Comparison of ENCODE assay signal across 5 worm cellular contexts in genomic region chrV:12875850-12876249, ce11.
TF ChIP-seq lines count a peak whose summit lies in the region.

No protein-coding gene starts in this region.

TF ChIP-seq in whole organism, L1 larva, 84 proteins besides CTCF, POLR2A, EP300 and RAD21:
- TF ChIP-seq nhr-84 (tag; optimal IDR thresholded peaks at IDR 0.05; lab: Kevin White, UChicago), result no peak
- no peak for TF ChIP-seq sox-4 (tag; optimal IDR thresholded peaks at IDR 0.05; lab: Kevin White, UChicago)
- TF ChIP-seq fkh-10 (GFP tag; optimal IDR thresholded peaks at IDR 0.05; lab: Kevin White, UChicago), result no peak
- TF ChIP-seq blmp-1 (tag; optimal IDR thresholded peaks at IDR 0.05; lab: Kevin White, UChicago), result peak; percentile 89
- peak; percentile 52 for TF ChIP-seq nhr-85 (tag; lab: Kevin White, UChicago)
- TF ChIP-seq C16A3.4 (tag; optimal IDR thresholded peaks at IDR 0.05; lab: Kevin White, UChicago), result no peak
- no peak for TF ChIP-seq nhr-237 (tag; optimal IDR thresholded peaks at IDR 0.05; lab: Kevin White, UChicago)
- TF ChIP-seq nhr-20 (tag; optimal IDR thresholded peaks at IDR 0.05; lab: Kevin White, UChicago), result no peak

TF ChIP-seq in whole organism, L2 larva, 48 proteins besides CTCF, POLR2A, EP300 and RAD21:
- TF ChIP-seq blmp-1 (tag; optimal IDR thresholded peaks at IDR 0.05; lab: Kevin White, UChicago; ENCODE audit: insufficient read depth) (peak; percentile 4), nhr-12 (tag; optimal IDR thresholded peaks at IDR 0.05; lab: Kevin White, UChicago) (no peak)

TF ChIP-seq in whole organism, L3 larva, 47 proteins besides CTCF, POLR2A, EP300 and RAD21:
- no peak for TF ChIP-seq R02D3.7 (tag; optimal IDR thresholded peaks at IDR 0.05; lab: Kevin White, UChicago)
- no peak for TF ChIP-seq ceh-82 (tag; optimal IDR thresholded peaks at IDR 0.05; lab: Kevin White, UChicago)
- TF ChIP-seq mml-1 (tag; optimal IDR thresholded peaks at IDR 0.05; lab: Kevin White, UChicago), result no peak
- peak; percentile 18 for TF ChIP-seq nhr-43 (tag; optimal IDR thresholded peaks at IDR 0.05; lab: Kevin White, UChicago; ENCODE audit: poor library complexity, severe bottlenecking)
- no peak for TF ChIP-seq sea-2 (GFP tag; optimal IDR thresholded peaks at IDR 0.05; lab: Kevin White, UChicago)
- no peak for TF ChIP-seq nhr-77 (tag; optimal IDR thresholded peaks at IDR 0.05; lab: Kevin White, UChicago)
- peak; percentile 48 for TF ChIP-seq nhr-25 (tag; optimal IDR thresholded peaks at IDR 0.05; lab: Kevin White, UChicago)
- TF ChIP-seq egl-5 (tag; optimal IDR thresholded peaks at IDR 0.05; lab: Kevin White, UChicago), result no peak
- no peak for TF ChIP-seq aly-2 (tag; optimal IDR thresholded peaks at IDR 0.05; lab: Kevin White, UChicago)
- no peak for TF ChIP-seq eor-1 (tag; optimal IDR thresholded peaks at IDR 0.05; lab: Kevin White, UChicago)
- no peak for TF ChIP-seq zag-1 (tag; optimal IDR thresholded peaks at IDR 0.05; lab: Kevin White, UChicago)
- no peak for TF ChIP-seq ZK546.5 (tag; optimal IDR thresholded peaks at IDR 0.05; lab: Kevin White, UChicago)

TF ChIP-seq in whole organism, L4 larva, 104 proteins besides CTCF, POLR2A, EP300 and RAD21:
- TF ChIP-seq ztf-11 (tag; optimal IDR thresholded peaks at IDR 0.05; lab: Kevin White, UChicago) (no peak), F49E8.2 (tag; optimal IDR thresholded peaks at IDR 0.05; lab: Kevin White, UChicago; ENCODE audit: borderline replicate concordance) (no peak), daf-16 (GFP tag; optimal IDR thresholded peaks at IDR 0.05; lab: Kevin White, UChicago) (no peak), daf-16 (tag; optimal IDR thresholded peaks at IDR 0.05; lab: Kevin White, UChicago) (no peak), daf-19 (GFP tag; conservative IDR thresholded peaks at IDR 0.05; lab: Robert Waterston, UW) (no peak), duxl-1 (tag; optimal IDR thresholded peaks at IDR 0.05; lab: Kevin White, UChicago; ENCODE audit: poor library complexity) (no peak), ZK337.2 (GFP tag; IDR thresholded peaks at IDR 0.05; lab: Robert Waterston, UW) (no peak), zfp-2 (tag; optimal IDR thresholded peaks at IDR 0.05; lab: Kevin White, UChicago) (no peak), lim-7 (GFP tag; IDR thresholded peaks at IDR 0.05; lab: Robert Waterston, UW) (no peak), T26A8.4 (GFP tag; IDR thresholded peaks at IDR 0.05; lab: Robert Waterston, UW) (no peak), unc-62 (GFP tag; optimal IDR thresholded peaks at IDR 0.05 in 1 of 2; lab: Kevin White, UChicago) (peak in 1 of 2 experiments; percentile 93), unc-62 (tag; optimal IDR thresholded peaks at IDR 0.05; lab: Kevin White, UChicago) (no peak), php-3 (GFP tag; IDR thresholded peaks at IDR 0.05; lab: Robert Waterston, UW) (no peak), F44E2.7 (GFP tag; IDR thresholded peaks at IDR 0.05; lab: Robert Waterston, UW) (no peak), nhr-28 (tag; optimal IDR thresholded peaks at IDR 0.05; lab: Kevin White, UChicago) (peak; percentile 33)

TF ChIP-seq in whole organism, mixed stage, embryonic, 35 proteins besides CTCF, POLR2A, EP300 and RAD21:
- peak; percentile 75 for TF ChIP-seq blmp-1 (tag; optimal IDR thresholded peaks at IDR 0.05; lab: Kevin White, UChicago)
- TF ChIP-seq ceh-43 (GFP tag; optimal IDR thresholded peaks at IDR 0.05; lab: Kevin White, UChicago), result no peak
TF ChIP-seq in whole organism, mixed stage, embryonic: peak in this region for 1.

Comparison
In these comparisons a context has a peak if more than half of its experiments do, and no peak if none do; other contexts are left out.
1. Of the 29 proteins assayed by ChIP-seq in both whole organism, L4 larva and whole organism, L1 larva: peak only in whole organism, L4 larva: nhr-28; only in whole organism, L1 larva: none; in both: none; in neither: 27; mixed calls (peak in some experiments, not most) for 1.